Fruit fly (Drosophila melanogaster) whole organism, embryonic: ENCODE data around the gene CG6574.
A peak's percentile ranks its signal among the peaks of the same experiment; 100 is the strongest.

ENCODE experiments used
- CG10274 ChIP-seq: fragments of 200-800 bp; sonication (Bioruptor generic); optimal IDR thresholded peaks from 3 replicates; lab custom pipeline; 2017; ENCODE audit warnings: missing biosample characterization, mild to moderate bottlenecking, missing genetic modification characterization
- CG11093 ChIP-seq: fragments of 200-800 bp; sonication (Bioruptor generic); IDR thresholded peaks from 3 replicates; pipeline ENCODE4 v1.3.6; 2022; ENCODE audit warnings: missing biosample characterization, missing genetic modification characterization
- CG11247 ChIP-seq: fragments of 200-800 bp; sonication (Bioruptor generic); IDR thresholded peaks from 2 replicates; pipeline ENCODE4 v1.3.6; 2022; ENCODE audit warnings: missing biosample characterization, missing genetic modification characterization
- CG12769 ChIP-seq: fragments of 200-800 bp; sonication (Bioruptor generic); optimal IDR thresholded peaks from 2 replicates; lab custom pipeline; 2019; ENCODE audit warnings: missing biosample characterization, mild to moderate bottlenecking, missing genetic modification characterization, moderate library complexity
- CG1647 ChIP-seq: fragments of 200-800 bp; sonication (Bioruptor generic); optimal IDR thresholded peaks from 3 replicates; lab custom pipeline; 2016; ENCODE audit warnings: missing biosample characterization, missing genetic modification characterization
- CG16815 ChIP-seq: fragments of 200-800 bp; sonication (Bioruptor generic); optimal IDR thresholded peaks from 3 replicates; lab custom pipeline; 2017; ENCODE audit warnings: missing biosample characterization, mild to moderate bottlenecking, missing genetic modification characterization
- CG17568 ChIP-seq: fragments of 200-800 bp; sonication (Bioruptor generic); optimal IDR thresholded peaks from 2 replicates; lab custom pipeline; 2018; ENCODE audit warnings: missing biosample characterization, mild to moderate bottlenecking, missing genetic modification characterization, moderate library complexity
- CG17612 ChIP-seq: fragments of 200-800 bp; sonication (Bioruptor generic); IDR thresholded peaks from 2 replicates; pipeline ENCODE4 v1.3.6; 2022; ENCODE audit warnings: missing biosample characterization, missing genetic modification characterization
- CG18011 ChIP-seq: fragments of 200-800 bp; sonication (Bioruptor generic); optimal IDR thresholded peaks from 2 replicates; lab custom pipeline; 2017; ENCODE audit warnings: missing biosample characterization, missing genetic modification characterization, mild to moderate bottlenecking, moderate library complexity, missing genotype
- CG2129 ChIP-seq: fragments of 200-800 bp; sonication (Bioruptor generic); IDR thresholded peaks from 2 replicates; pipeline ENCODE4 v1.3.6; 2022; ENCODE audit warnings: missing biosample characterization, missing genetic modification characterization; ENCODE audit not compliant: partially characterized antibody
- CG3726 ChIP-seq: fragments of 200-800 bp; sonication (Bioruptor generic); IDR thresholded peaks from 3 replicates; pipeline ENCODE4, ENCODE4 v1.3.6; 2022; ENCODE audit warnings: missing biosample characterization, missing genetic modification characterization
- CG6175 ChIP-seq: fragments of 200-800 bp; sonication (Bioruptor generic); IDR thresholded peaks from 3 replicates; pipeline ENCODE4 v1.3.6; 2022; ENCODE audit warnings: missing biosample characterization, missing genetic modification characterization
- CG6683 ChIP-seq: fragments of 200-800 bp; sonication (Bioruptor generic); optimal IDR thresholded peaks from 2 replicates; lab custom pipeline; 2017; ENCODE audit warnings: missing biosample characterization, mild to moderate bottlenecking, missing genetic modification characterization, missing genetic modification reagents
- CG6689 ChIP-seq: fragments of 200-800 bp; sonication (Bioruptor generic); IDR thresholded peaks from 2 replicates; pipeline ENCODE4 v1.3.6; 2022; ENCODE audit warnings: missing biosample characterization, missing genetic modification characterization
- CG6854 ChIP-seq: fragments of 200-800 bp; sonication (Bioruptor generic); optimal IDR thresholded peaks from 3 replicates; lab custom pipeline; 2017; ENCODE audit warnings: missing biosample characterization, mild to moderate bottlenecking, missing genetic modification characterization
- CG7357 ChIP-seq: fragments of 200-800 bp; sonication (Bioruptor generic); IDR thresholded peaks from 3 replicates; pipeline ENCODE4 v1.3.6; 2022; ENCODE audit warnings: missing biosample characterization, missing genetic modification characterization
- CG8281 ChIP-seq: fragments of 200-800 bp; sonication (Bioruptor generic); optimal IDR thresholded peaks from 2 replicates; lab custom pipeline; 2018; ENCODE audit warnings: missing biosample characterization, mild to moderate bottlenecking, missing genetic modification characterization, moderate library complexity
- CG8478 ChIP-seq: fragments of >200 bp; optimal IDR thresholded peaks from 2 replicates; lab custom pipeline; 2018
- CG9609 ChIP-seq: fragments of 200-800 bp; sonication (Bioruptor generic); optimal IDR thresholded peaks from 3 replicates; lab custom pipeline; 2016; ENCODE audit warnings: missing biosample characterization, missing genetic modification characterization
- Dad ChIP-seq: fragments of 200-800 bp; sonication (Bioruptor generic); optimal IDR thresholded peaks from 3 replicates; lab custom pipeline; 2016; ENCODE audit warnings: missing biosample characterization, missing genetic modification characterization
- Drgx ChIP-seq: fragments of 200-800 bp; sonication (Bioruptor generic); IDR thresholded peaks from 2 replicates; pipeline ENCODE4 v1.3.6; 2022; ENCODE audit warnings: missing biosample characterization, missing genetic modification characterization
- Ets65A ChIP-seq: fragments of 200-800 bp; sonication (Bioruptor generic); peaks from one replicate; lab custom pipeline; 2016; ENCODE audit warnings: missing biosample characterization, missing genetic modification characterization
- GATAe ChIP-seq: fragments of 200-800 bp; sonication (Bioruptor generic); conservative IDR thresholded peaks from 2 replicates; pipeline ENCODE4 v1.3.6; 2022; ENCODE audit warnings: missing biosample characterization, missing genetic modification characterization
- HLHmδ ChIP-seq: fragments of 200-800 bp; sonication (Bioruptor generic); optimal IDR thresholded peaks from 2 replicates; lab custom pipeline; 2018; ENCODE audit warnings: missing biosample characterization, mild to moderate bottlenecking, missing genetic modification characterization, moderate library complexity
- MTF-1 ChIP-seq: fragments of 200-800 bp; sonication (Bioruptor generic); optimal IDR thresholded peaks from 2 replicates; lab custom pipeline; 2018; ENCODE audit warnings: missing biosample characterization, mild to moderate bottlenecking, missing genetic modification characterization, borderline replicate concordance
- Med ChIP-seq: fragments of 200-800 bp; sonication (Bioruptor generic); peaks from one replicate; lab custom pipeline; 2016; ENCODE audit warnings: missing biosample characterization, missing genetic modification characterization, mild to moderate bottlenecking, inconsistent platforms, moderate library complexity
- Mes4 ChIP-seq: fragments of 200-800 bp; sonication (Bioruptor generic); optimal IDR thresholded peaks from 2 replicates; lab custom pipeline; 2016; ENCODE audit warnings: missing biosample characterization, missing genetic modification characterization
- NC2α ChIP-seq: fragments of 200-800 bp; sonication (Bioruptor generic); optimal IDR thresholded peaks from 2 replicates; lab custom pipeline; 2016; ENCODE audit warnings: missing biosample characterization, missing genetic modification characterization
- Rx ChIP-seq: fragments of 200-800 bp; sonication (Bioruptor generic); IDR thresholded peaks from 2 replicates; pipeline ENCODE4 v1.3.6; 2022; ENCODE audit warnings: missing biosample characterization, missing genetic modification characterization
- TFAM ChIP-seq: fragments of 200-800 bp; sonication (Bioruptor generic); optimal IDR thresholded peaks from 2 replicates; lab custom pipeline; 2017; ENCODE audit warnings: missing biosample characterization, missing genetic modification characterization, inconsistent platforms
- Tbp ChIP-seq: fragments of >200 bp; optimal IDR thresholded peaks from 2 replicates; lab custom pipeline; 2018; ENCODE audit warnings: missing biosample characterization, missing genetic modification characterization
- Usf ChIP-seq: fragments of 200-800 bp; sonication (Bioruptor generic); optimal IDR thresholded peaks from 2 replicates; lab custom pipeline; 2017; ENCODE audit warnings: missing genotype, missing biosample characterization, missing genetic modification characterization
- al ChIP-seq: fragments of 200-800 bp; sonication (Bioruptor generic); IDR thresholded peaks from 2 replicates; pipeline ENCODE4 v1.3.6; 2022; ENCODE audit warnings: missing biosample characterization, missing genetic modification characterization
- ase ChIP-seq: fragments of 200-800 bp; sonication (Bioruptor generic); IDR thresholded peaks from 3 replicates; pipeline ENCODE4 v1.3.6; 2022; ENCODE audit warnings: missing biosample characterization, missing genetic modification characterization
- br ChIP-seq: fragments of >200 bp; optimal IDR thresholded peaks from 2 replicates; lab custom pipeline; 2017
- caup ChIP-seq: fragments of 200-800 bp; sonication (Bioruptor generic); optimal IDR thresholded peaks from 3 replicates; lab custom pipeline; 2017; ENCODE audit warnings: missing biosample characterization, mild to moderate bottlenecking, missing genetic modification characterization, moderate library complexity; ENCODE audit not compliant: severe bottlenecking
- chinmo ChIP-seq: fragments of 200-800 bp; sonication (Bioruptor generic); IDR thresholded peaks from 4 replicates; pipeline ENCODE4 v1.3.6; 2022; ENCODE audit warnings: missing biosample characterization, missing genetic modification characterization; ENCODE audit not compliant: partially characterized antibody
- dmrt99B ChIP-seq: fragments of 200-800 bp; sonication (Bioruptor generic); optimal IDR thresholded peaks from 2 replicates; lab custom pipeline; 2018; ENCODE audit warnings: missing biosample characterization, mild to moderate bottlenecking, missing genetic modification characterization, moderate library complexity
- eyg ChIP-seq: fragments of 200-800 bp; sonication (Bioruptor generic); optimal IDR thresholded peaks from 3 replicates; lab custom pipeline; 2016; ENCODE audit warnings: missing biosample characterization, missing genetic modification characterization
- gsb-n ChIP-seq: fragments of 200-800 bp; sonication (Bioruptor generic); optimal IDR thresholded peaks from 3 replicates; lab custom pipeline; 2018; ENCODE audit warnings: missing biosample characterization, mild to moderate bottlenecking, missing genetic modification characterization
- kay ChIP-seq: fragments of 200-800 bp; sonication (Bioruptor generic); optimal IDR thresholded peaks from 2 replicates; lab custom pipeline; 2016; ENCODE audit warnings: missing biosample characterization, missing genetic modification characterization
- nau ChIP-seq: fragments of 200-800 bp; sonication (Bioruptor generic); optimal IDR thresholded peaks from 3 replicates; lab custom pipeline; 2017; ENCODE audit warnings: missing biosample characterization, mild to moderate bottlenecking, missing genetic modification characterization, missing genetic modification reagents
- otp ChIP-seq: fragments of 200-800 bp; sonication (Bioruptor generic); IDR thresholded peaks from 3 replicates; pipeline ENCODE4, ENCODE4 v1.3.6; 2022; ENCODE audit warnings: missing biosample characterization, missing genetic modification characterization
- prd ChIP-seq, 3 experiments: fragments of >200 bp in 2 of 3; fragments of 200-800 bp in 1 of 3; sonication (Bioruptor generic) in 1 of 3; optimal IDR thresholded peaks in 2 of 3; IDR thresholded peaks in 1 of 3; 2 replicates in 2 of 3; 3 replicates in 1 of 3; pipeline versions ENCODE4 v1.3.6 to Lab custom; 2017 to 2022; ENCODE audit warnings: missing biosample characterization in 1 of 3, missing genetic modification characterization in 1 of 3
- ranshi ChIP-seq: fragments of 200-800 bp; sonication (Bioruptor generic); IDR thresholded peaks from 2 replicates; pipeline ENCODE4 v1.3.6; 2022; ENCODE audit warnings: missing biosample characterization, missing genetic modification characterization
- rib ChIP-seq: fragments of 200-800 bp; sonication (Bioruptor generic); IDR thresholded peaks from 2 replicates; pipeline ENCODE4 v1.3.6; 2022; ENCODE audit warnings: missing biosample characterization, missing genetic modification characterization
- shn ChIP-seq: fragments of 200-800 bp; sonication (Bioruptor generic); optimal IDR thresholded peaks from 3 replicates; lab custom pipeline; 2016; ENCODE audit warnings: missing biosample characterization, missing genetic modification characterization
- unpg ChIP-seq: fragments of 200-800 bp; sonication (Bioruptor generic); optimal IDR thresholded peaks from 3 replicates; lab custom pipeline; 2018; ENCODE audit warnings: missing biosample characterization, mild to moderate bottlenecking, missing genetic modification characterization, moderate library complexity
- vfl ChIP-seq: fragments of 200-800 bp; sonication (Bioruptor generic); optimal IDR thresholded peaks from 2 replicates; lab custom pipeline; 2016; ENCODE audit warnings: missing biosample characterization, missing genetic modification characterization
- zfh1 ChIP-seq: fragments of 200-800 bp; sonication (Bioruptor generic); IDR thresholded peaks from 3 replicates; pipeline ENCODE4 v1.3.6; 2022; ENCODE audit warnings: missing biosample characterization, missing genetic modification characterization

Gene CG6574

DNA sequence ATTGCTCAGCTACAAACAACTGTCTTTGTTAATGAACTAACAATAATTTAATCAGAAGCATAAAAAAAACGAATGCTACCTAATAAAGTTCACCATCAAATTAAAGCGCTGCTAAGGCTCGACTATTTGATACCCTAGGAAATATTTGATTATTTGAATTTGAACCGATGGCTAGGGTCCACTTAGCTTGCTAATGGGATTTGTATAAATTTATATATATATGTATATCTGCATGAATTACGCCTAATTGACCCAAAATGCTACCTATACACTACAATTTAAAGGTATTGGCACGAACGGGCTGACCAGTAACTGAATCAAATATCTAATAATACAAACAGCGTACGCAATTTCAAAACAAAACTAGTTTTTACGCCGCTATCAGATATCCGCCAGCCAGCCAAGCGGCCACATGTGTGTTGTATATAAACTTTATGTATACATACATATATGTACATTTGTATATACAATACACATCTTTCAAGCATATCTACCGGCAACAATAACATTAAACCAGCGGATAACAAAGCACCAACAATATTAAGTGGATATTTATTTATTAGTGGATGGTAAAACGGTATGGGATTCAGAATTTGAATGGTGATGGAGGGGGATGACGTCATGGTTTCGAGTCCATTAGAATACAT, 21.4 kb upstream of the CG6574 start:
- TF ChIP-seq CG1647 (GFP tag; lab: Kevin White, UChicago) (peak; percentile 23), Tbp (GFP tag; lab: Kevin White, UChicago) (no peak), CG18011 (no peak), Drgx (GFP tag; lab: Robert Waterston, UW) (peak; percentile 78), CG11093 (GFP tag; lab: Robert Waterston, UW) (peak; percentile 59; the same call in 1 of the 3 replicates), gsb-n (tag; lab: Kevin White, UChicago) (no peak), Rx (GFP tag; lab: Robert Waterston, UW) (peak; percentile 67), CG8478 (lab: Kevin White, UChicago) (no peak), shn (GFP tag; lab: Kevin White, UChicago) (no peak), caup (peak; percentile 89), unpg (GFP tag; lab: Kevin White, UChicago) (peak; percentile 77), CG8281 (peak; percentile 54), Dad (GFP tag; lab: Kevin White, UChicago) (no peak), rib (GFP tag; lab: Robert Waterston, UW) (peak; percentile 84), GATAe (GFP tag; lab: Robert Waterston, UW) (peak; percentile 12; the same call in 1 of the 2 replicates), vfl (GFP tag; lab: Kevin White, UChicago) (no peak), CG10274 (peak; percentile 51), CG3726 (GFP tag; lab: Robert Waterston, UW) (peak; percentile 63; the same call in 1 of the 3 replicates), CG17612 (GFP tag; lab: Robert Waterston, UW) (no peak), br (no peak), HLHmδ (GFP tag; lab: Kevin White, UChicago) (no peak), MTF-1 (GFP tag; lab: Kevin White, UChicago) (peak; percentile 55), NC2α (no peak), dmrt99B (peak; percentile 92), CG9609 (GFP tag; lab: Kevin White, UChicago) (no peak), Ets65A (GFP tag; lab: Kevin White, UChicago) (peak; percentile 23), zfh1 (GFP tag; lab: Robert Waterston, UW) (peak; percentile 79), CG12769 (tag; lab: Kevin White, UChicago) (peak; percentile 64), kay (GFP tag; lab: Kevin White, UChicago) (no peak), ase (GFP tag; lab: Robert Waterston, UW) (peak; percentile 90), CG11247 (GFP tag; lab: Robert Waterston, UW) (peak; percentile 79), CG6683 (GFP tag; lab: Kevin White, UChicago) (peak; percentile 44), eyg (GFP tag; lab: Kevin White, UChicago) (no peak), al (GFP tag; lab: Robert Waterston, UW) (peak; percentile 82), CG7357 (GFP tag; lab: Robert Waterston, UW) (peak; percentile 61), CG2129 (no peak), CG6175 (GFP tag; lab: Robert Waterston, UW) (peak; percentile 85), TFAM (GFP tag; lab: Kevin White, UChicago) (no peak), ranshi (GFP tag; lab: Robert Waterston, UW) (peak; percentile 79), Mes4 (GFP tag; lab: Kevin White, UChicago) (no peak), nau (GFP tag; lab: Kevin White, UChicago) (peak; percentile 20), chinmo (GFP tag; lab: Robert Waterston, UW) (0 out of 4 replicates have a peak, but pooled peaks have one; percentile 54), Usf (no peak), CG16815 (GFP tag; lab: Kevin White, UChicago) (no peak), CG6689 (GFP tag; lab: Robert Waterston, UW) (peak; percentile 80), prd (optimal IDR thresholded peaks at IDR 0.05; lab: Kevin White, UChicago) (no peak), prd (GFP tag; IDR thresholded peaks at IDR 0.05; lab: Robert Waterston, UW) (peak; percentile 88), otp (peak; percentile 52; the same call in 1 of the 3 replicates), CG17568 (GFP tag; lab: Kevin White, UChicago) (peak; percentile 16), CG6854 (GFP tag; lab: Kevin White, UChicago) (peak; percentile 64), Med (GFP tag; lab: Kevin White, UChicago) (peak; percentile 88)
